Fruit fly (Drosophila melanogaster) whole organism, embryonic: ENCODE measurements around the gene Usp8.

Experiments
- Bteb2 ChIP-seq: fragments of 200-800 bp; sonication (Bioruptor generic); optimal IDR thresholded peaks from 2 replicates; lab custom pipeline; 2016; ENCODE audit warnings: missing biosample characterization, missing genetic modification characterization
- CG11504 ChIP-seq: fragments of 200-800 bp; sonication (Bioruptor generic); optimal IDR thresholded peaks from 3 replicates; lab custom pipeline; 2019; ENCODE audit warnings: missing biosample characterization, mild to moderate bottlenecking, missing genetic modification characterization, moderate library complexity
- CG12236 ChIP-seq: fragments of 200-800 bp; sonication (Bioruptor generic); optimal IDR thresholded peaks from 2 replicates; lab custom pipeline; 2016; ENCODE audit warnings: missing biosample characterization, missing genetic modification characterization
- CG12659 ChIP-seq: fragments of 200-800 bp; sonication (Bioruptor generic); optimal IDR thresholded peaks from 3 replicates; lab custom pipeline; 2017; ENCODE audit warnings: mild to moderate bottlenecking, missing biosample characterization, missing genetic modification reagents, missing genetic modification characterization
- CG14441 ChIP-seq: fragments of 200-800 bp; sonication (Bioruptor generic); IDR thresholded peaks from 2 replicates; pipeline ENCODE4 v1.3.6; 2022; ENCODE audit warnings: missing biosample characterization, missing genetic modification characterization
- CG15479 ChIP-seq: fragments of 200-800 bp; sonication (Bioruptor generic); optimal IDR thresholded peaks from 3 replicates; lab custom pipeline; 2019; ENCODE audit warnings: missing biosample characterization, mild to moderate bottlenecking, missing genetic modification characterization, moderate library complexity
- CG17829 ChIP-seq: fragments of 200-800 bp; optimal IDR thresholded peaks from 2 replicates; lab custom pipeline; 2019; ENCODE audit warnings: missing biosample characterization, mild to moderate bottlenecking, missing genetic modification characterization, moderate library complexity
- CG18599 ChIP-seq: fragments of 200-800 bp; sonication (Bioruptor generic); optimal IDR thresholded peaks from 3 replicates; lab custom pipeline; 2017; ENCODE audit warnings: missing biosample characterization, missing genetic modification characterization, mild to moderate bottlenecking, moderate library complexity, missing genetic modification reagents
- CG2116 ChIP-seq: fragments of 200-800 bp; sonication (Bioruptor generic); optimal IDR thresholded peaks from 3 replicates; lab custom pipeline; 2018; ENCODE audit warnings: missing biosample characterization, mild to moderate bottlenecking, missing genetic modification characterization
- CG2129 ChIP-seq: fragments of 200-800 bp; sonication (Bioruptor generic); IDR thresholded peaks from 2 replicates; pipeline ENCODE4 v1.3.6; 2022; ENCODE audit warnings: missing biosample characterization, missing genetic modification characterization; ENCODE audit not compliant: partially characterized antibody
- CG31441 ChIP-seq: fragments of 200-800 bp; sonication (Bioruptor generic); IDR thresholded peaks from 2 replicates; pipeline ENCODE4 v1.3.6; 2022; ENCODE audit warnings: missing biosample characterization, missing genetic modification characterization
- CG34224 ChIP-seq: fragments of 200-800 bp; sonication (Bioruptor generic); IDR thresholded peaks from 3 replicates; pipeline ENCODE4 v1.3.6; 2022; ENCODE audit warnings: missing biosample characterization, missing genetic modification characterization; ENCODE audit not compliant: partially characterized antibody
- CG4282 ChIP-seq: fragments of 200-800 bp; sonication (Bioruptor generic); optimal IDR thresholded peaks from 2 replicates; lab custom pipeline; 2016; ENCODE audit warnings: missing biosample characterization, missing genetic modification characterization
- CG4820 ChIP-seq: fragments of 200-800 bp; sonication (Bioruptor generic); optimal IDR thresholded peaks from 3 replicates; lab custom pipeline; 2016; ENCODE audit warnings: missing biosample characterization, missing genetic modification characterization
- CG5180 ChIP-seq: fragments of 200-800 bp; sonication (Bioruptor generic); optimal IDR thresholded peaks from 3 replicates; lab custom pipeline; 2017; ENCODE audit warnings: missing biosample characterization, missing genetic modification characterization, mild to moderate bottlenecking, moderate library complexity, missing genetic modification reagents
- CG6683 ChIP-seq: fragments of 200-800 bp; sonication (Bioruptor generic); optimal IDR thresholded peaks from 2 replicates; lab custom pipeline; 2017; ENCODE audit warnings: missing biosample characterization, mild to moderate bottlenecking, missing genetic modification characterization, missing genetic modification reagents
- CG7372 ChIP-seq: fragments of 200-800 bp; sonication (Bioruptor generic); IDR thresholded peaks from 2 replicates; pipeline ENCODE4 v1.3.6; 2022; ENCODE audit warnings: missing biosample characterization, missing genetic modification characterization
- CG7786 ChIP-seq: fragments of 200-800 bp; sonication (Bioruptor generic); optimal IDR thresholded peaks from 2 replicates; lab custom pipeline; 2016; ENCODE audit warnings: missing biosample characterization, missing genetic modification characterization
- Drgx ChIP-seq: fragments of 200-800 bp; sonication (Bioruptor generic); IDR thresholded peaks from 2 replicates; pipeline ENCODE4 v1.3.6; 2022; ENCODE audit warnings: missing biosample characterization, missing genetic modification characterization
- Med ChIP-seq: fragments of 200-800 bp; sonication (Bioruptor generic); peaks from one replicate; lab custom pipeline; 2016; ENCODE audit warnings: missing biosample characterization, missing genetic modification characterization, mild to moderate bottlenecking, inconsistent platforms, moderate library complexity
- Myb ChIP-seq: fragments of 200-800 bp; sonication (Bioruptor generic); optimal IDR thresholded peaks from 2 replicates; lab custom pipeline; 2016; ENCODE audit warnings: missing biosample characterization, missing genetic modification characterization
- Pdp1 ChIP-seq, 2 experiments: fragments of 200-800 bp; sonication (Bioruptor generic); optimal IDR thresholded peaks; 3 replicates each; lab custom pipeline; 2016; ENCODE audit warnings: missing biosample characterization in 2 of 2, missing genetic modification characterization in 2 of 2, mild to moderate bottlenecking in 1 of 2, moderate library complexity in 1 of 2
- Sox100B ChIP-seq: fragments of 200-800 bp; sonication (Bioruptor generic); optimal IDR thresholded peaks from 3 replicates; lab custom pipeline; 2018; ENCODE audit warnings: missing biosample characterization, mild to moderate bottlenecking, missing genetic modification characterization
- Spps ChIP-seq: fragments of 200-800 bp; sonication (Bioruptor generic); optimal IDR thresholded peaks from 2 replicates; lab custom pipeline; 2018; ENCODE audit warnings: missing biosample characterization, mild to moderate bottlenecking, missing genetic modification characterization
- Tbp ChIP-seq: fragments of >200 bp; optimal IDR thresholded peaks from 2 replicates; lab custom pipeline; 2018; ENCODE audit warnings: missing biosample characterization, missing genetic modification characterization
- ap ChIP-seq: fragments of 200-800 bp; sonication (Bioruptor generic); IDR thresholded peaks from 2 replicates; pipeline ENCODE4 v1.3.6; 2022; ENCODE audit warnings: missing biosample characterization, missing genetic modification characterization
- ato ChIP-seq: fragments of 200-800 bp; sonication (Bioruptor generic); IDR thresholded peaks from 2 replicates; pipeline ENCODE4 v1.3.6; 2022; ENCODE audit warnings: missing biosample characterization, missing genetic modification characterization; ENCODE audit not compliant: partially characterized antibody
- cg ChIP-seq: fragments of 200-800 bp; sonication (Bioruptor generic); optimal IDR thresholded peaks from 3 replicates; lab custom pipeline; 2019; ENCODE audit warnings: missing biosample characterization, mild to moderate bottlenecking, missing genetic modification characterization, moderate library complexity
- corto ChIP-seq: fragments of 200-800 bp; sonication (Bioruptor generic); optimal IDR thresholded peaks from 2 replicates; lab custom pipeline; 2016; ENCODE audit warnings: missing biosample characterization, mild to moderate bottlenecking, missing genetic modification characterization, moderate library complexity
- crol ChIP-seq: fragments of 200-800 bp; sonication (Bioruptor generic); IDR thresholded peaks from 2 replicates; pipeline ENCODE4 v1.3.6; 2022; ENCODE audit warnings: missing biosample characterization, missing genetic modification characterization
- cwo ChIP-seq: fragments of 200-800 bp; sonication (Bioruptor generic); optimal IDR thresholded peaks from 3 replicates; lab custom pipeline; 2017; ENCODE audit warnings: missing biosample characterization, missing genetic modification characterization, mild to moderate bottlenecking, moderate library complexity, missing genetic modification reagents
- exex ChIP-seq: fragments of 200-800 bp; sonication (Bioruptor generic); optimal IDR thresholded peaks from 4 replicates; lab custom pipeline; 2018; ENCODE audit warnings: missing biosample characterization, mild to moderate bottlenecking, missing genetic modification characterization, moderate library complexity
- fd96Cb ChIP-seq: fragments of 200-800 bp; sonication (Bioruptor generic); optimal IDR thresholded peaks from 2 replicates; lab custom pipeline; 2018; ENCODE audit warnings: missing biosample characterization, mild to moderate bottlenecking, missing genetic modification characterization, moderate library complexity
- gcm ChIP-seq: fragments of 200-800 bp; sonication (Bioruptor generic); optimal IDR thresholded peaks from 2 replicates; lab custom pipeline; 2019; ENCODE audit warnings: missing biosample characterization, mild to moderate bottlenecking, missing genetic modification characterization, moderate library complexity
- gcm2 ChIP-seq: fragments of 200-800 bp; sonication (Bioruptor generic); optimal IDR thresholded peaks from 2 replicates; lab custom pipeline; 2016; ENCODE audit warnings: missing biosample characterization, missing genetic modification characterization
- grau ChIP-seq: fragments of 200-800 bp; optimal IDR thresholded peaks from 3 replicates; lab custom pipeline; 2019; ENCODE audit warnings: missing biosample characterization, mild to moderate bottlenecking, missing genetic modification characterization, moderate library complexity
- h ChIP-seq: fragments of >200 bp; optimal IDR thresholded peaks from 2 replicates; lab custom pipeline; 2017
- mirr ChIP-seq: fragments of 200-800 bp; sonication (Bioruptor generic); optimal IDR thresholded peaks from 3 replicates; lab custom pipeline; 2018; ENCODE audit warnings: missing biosample characterization, mild to moderate bottlenecking, missing genetic modification characterization
- nerfin-1 ChIP-seq: fragments of 200-800 bp; sonication (Bioruptor generic); optimal IDR thresholded peaks from 3 replicates; lab custom pipeline; 2019; ENCODE audit warnings: missing biosample characterization, mild to moderate bottlenecking, missing genetic modification characterization, moderate library complexity
- nom ChIP-seq: fragments of 200-800 bp; sonication (Bioruptor generic); optimal IDR thresholded peaks from 2 replicates; lab custom pipeline; 2017; ENCODE audit warnings: missing biosample characterization, missing genetic modification characterization, mild to moderate bottlenecking, moderate library complexity, missing genetic modification reagents
- p53 ChIP-seq: fragments of 200-800 bp; sonication (Bioruptor generic); optimal IDR thresholded peaks from 2 replicates; lab custom pipeline; 2016; ENCODE audit warnings: missing biosample characterization, missing genetic modification characterization
- pfk ChIP-seq: fragments of 200-800 bp; sonication (Bioruptor generic); optimal IDR thresholded peaks from 2 replicates; lab custom pipeline; 2018; ENCODE audit warnings: missing biosample characterization, mild to moderate bottlenecking, missing genetic modification characterization, moderate library complexity
- pita ChIP-seq: fragments of 200-800 bp; sonication (Bioruptor generic); optimal IDR thresholded peaks from 2 replicates; lab custom pipeline; 2017; ENCODE audit warnings: missing biosample characterization, mild to moderate bottlenecking, missing genetic modification characterization
- pnt ChIP-seq: fragments of 200-800 bp; sonication (Bioruptor generic); optimal IDR thresholded peaks from 3 replicates; lab custom pipeline; 2016; ENCODE audit warnings: missing biosample characterization, missing genetic modification characterization
- ro ChIP-seq: fragments of 200-800 bp; sonication (Bioruptor generic); IDR thresholded peaks from 2 replicates; pipeline ENCODE4 v1.3.6; 2022; ENCODE audit warnings: missing biosample characterization, missing genetic modification characterization
- schlank ChIP-seq: fragments of 200-800 bp; sonication (Bioruptor generic); optimal IDR thresholded peaks from 2 replicates; lab custom pipeline; 2018; ENCODE audit warnings: missing biosample characterization, mild to moderate bottlenecking, missing genetic modification characterization
- sens ChIP-seq: fragments of 200-800 bp; sonication (Bioruptor generic); peaks from one replicate; lab custom pipeline; 2016; ENCODE audit warnings: missing biosample characterization, missing genetic modification characterization
- sens-2 ChIP-seq: fragments of 200-800 bp; sonication (Bioruptor generic); IDR thresholded peaks from 2 replicates; pipeline ENCODE4 v1.3.6; 2022; ENCODE audit warnings: missing biosample characterization, missing genetic modification characterization
- seq ChIP-seq: fragments of 200-800 bp; sonication (Bioruptor generic); IDR thresholded peaks from 2 replicates; pipeline ENCODE4 v1.3.6; 2022; ENCODE audit warnings: missing biosample characterization, missing genetic modification characterization
- trh ChIP-seq: fragments of 200-800 bp; sonication (Bioruptor generic); optimal IDR thresholded peaks from 2 replicates; lab custom pipeline; 2016; ENCODE audit warnings: missing biosample characterization, missing genetic modification characterization
- vvl ChIP-seq: fragments of 200-800 bp; sonication (Bioruptor generic); IDR thresholded peaks from 2 replicates; pipeline ENCODE4 v1.3.6; 2022; ENCODE audit warnings: missing biosample characterization, missing genetic modification characterization
- wdn ChIP-seq: fragments of 200-800 bp; sonication (Bioruptor generic); IDR thresholded peaks from 2 replicates; pipeline ENCODE4 v1.3.6; 2022; ENCODE audit warnings: missing biosample characterization, missing genetic modification characterization

Usp8 gene

dm6 chr3R:21141341-21141740, 7.3 kb downstream of the Usp8 start (continued):
- TF ChIP-seq seq (GFP tag; lab: Robert Waterston, UW), result peak; percentile 73
- TF ChIP-seq nerfin-1 (tag; lab: Kevin White, UChicago), result peak; percentile 12
- no peak for TF ChIP-seq ro (GFP tag; lab: Robert Waterston, UW)
- TF ChIP-seq wdn (GFP tag; lab: Robert Waterston, UW), result no peak
- TF ChIP-seq CG18599 (GFP tag; lab: Kevin White, UChicago), result no peak
- no peak for TF ChIP-seq Sox100B
- TF ChIP-seq CG2116 (GFP tag; lab: Kevin White, UChicago), result no peak
- TF ChIP-seq CG17829, result no peak
- no peak for TF ChIP-seq trh (GFP tag; lab: Kevin White, UChicago)
- peak in 1 of 2 experiments; percentile 71 for TF ChIP-seq Pdp1 (GFP tag; optimal IDR thresholded peaks at IDR 0.05; lab: Kevin White, UChicago)
- TF ChIP-seq CG14441 (GFP tag; lab: Robert Waterston, UW), result no peak
- TF ChIP-seq pnt, result no peak
- TF ChIP-seq h (lab: Kevin White, UChicago), result no peak
- TF ChIP-seq CG4820 (GFP tag; lab: Kevin White, UChicago), result no peak
- TF ChIP-seq gcm2 (GFP tag; lab: Kevin White, UChicago), result no peak
- TF ChIP-seq grau (tag; lab: Kevin White, UChicago), result no peak
- no peak for TF ChIP-seq CG7786 (GFP tag; lab: Kevin White, UChicago)
- no peak for TF ChIP-seq CG12659 (GFP tag; lab: Kevin White, UChicago)
- no peak for TF ChIP-seq Drgx (GFP tag; lab: Robert Waterston, UW)
- TF ChIP-seq corto (GFP tag; lab: Kevin White, UChicago), result no peak
- no peak for TF ChIP-seq CG2129 (GFP tag; lab: Robert Waterston, UW)
- peak; percentile 69 for TF ChIP-seq exex (tag; lab: Kevin White, UChicago)
- TF ChIP-seq CG5180 (GFP tag; lab: Kevin White, UChicago), result no peak
- TF ChIP-seq CG12236 (GFP tag; lab: Kevin White, UChicago), result no peak
- no peak for TF ChIP-seq Bteb2 (GFP tag; lab: Kevin White, UChicago)
- no peak for TF ChIP-seq CG6683 (GFP tag; lab: Kevin White, UChicago)
- TF ChIP-seq pita, result no peak
- no peak for TF ChIP-seq CG4282 (GFP tag; lab: Kevin White, UChicago)
- TF ChIP-seq Spps (tag; lab: Kevin White, UChicago), result no peak
- TF ChIP-seq, all 482 proteins: peak for 9

dm6 chr3R:21150090-21150489, 16.0 kb downstream of the Usp8 start:
- no peak for TF ChIP-seq schlank
- peak; percentile 61 for TF ChIP-seq crol (GFP tag; lab: Robert Waterston, UW)
- TF ChIP-seq Myb (GFP tag; lab: Kevin White, UChicago), result no peak
- TF ChIP-seq CG34224, result no peak
- peak; percentile 14 for TF ChIP-seq Med (GFP tag; lab: Kevin White, UChicago)
- TF ChIP-seq cwo, result peak; percentile 59
- TF ChIP-seq mirr (GFP tag; lab: Kevin White, UChicago), result peak; percentile 38
- TF ChIP-seq nom (GFP tag; lab: Kevin White, UChicago), result peak; percentile 22
- TF ChIP-seq pfk (GFP tag; lab: Kevin White, UChicago), result no peak
- peak; percentile 7 for TF ChIP-seq cg (GFP tag; lab: Kevin White, UChicago)
- TF ChIP-seq CG7372 (GFP tag; lab: Robert Waterston, UW), result no peak
- no peak for TF ChIP-seq p53 (GFP tag; lab: Kevin White, UChicago)
- 0 out of 2 replicates have a peak, but pooled peaks have one; percentile 7 for TF ChIP-seq ap (GFP tag; lab: Robert Waterston, UW)
- TF ChIP-seq vvl, result no peak
- TF ChIP-seq ato (GFP tag; lab: Robert Waterston, UW), result peak; percentile 28; the same call in 1 of the 2 replicates
- TF ChIP-seq sens (GFP tag; lab: Kevin White, UChicago), result peak; percentile 8
- no peak for TF ChIP-seq Tbp (GFP tag; lab: Kevin White, UChicago)
- TF ChIP-seq CG31441 (GFP tag; lab: Robert Waterston, UW), result no peak
- TF ChIP-seq CG11504 (tag; lab: Kevin White, UChicago), result no peak
- TF ChIP-seq CG15479 (GFP tag; lab: Kevin White, UChicago), result peak; percentile 65
- no peak for TF ChIP-seq fd96Cb
- TF ChIP-seq gcm (GFP tag; lab: Kevin White, UChicago), result peak; percentile 42
- TF ChIP-seq sens-2, result no peak
